Worm (Caenorhabditis elegans) whole organism, L4/young adult: Measurements from ENCODE around the gene C09H5.7.

Experiments used
- W03F9.2 ChIP-seq: fragments of 150-350 bp; optimal IDR thresholded peaks from 2 replicates; lab custom pipeline; 2014; ENCODE audit warnings: missing biosample characterization, missing genetic modification characterization
- him-1 ChIP-seq: sonication (generic microtip); optimal IDR thresholded peaks from 2 replicates; lab custom pipeline; 2016; ENCODE audit warnings: missing genotype, missing genetic modification reagents, missing genetic modification characterization, missing compliant biosample characterization

ce11 chrV:8102960-8103359 is 17.9 kb upstream of the C09H5.7 start, which contains the start of gene str-90:
- no peak for TF ChIP-seq W03F9.2 (tag; lab: Kevin White, UChicago)
- no peak for TF ChIP-seq him-1
